Worm (Caenorhabditis elegans) whole organism, mixed stage, embryonic: ENCODE measurements around the gene nck-1.
A peak's percentile ranks its signal among the peaks of the same experiment; 100 is the strongest.

Source experiments
- M03D4.4 ChIP-seq: sonication (generic microtip); optimal IDR thresholded peaks from 2 replicates; lab custom pipeline; 2017; ENCODE audit warnings: mild to moderate bottlenecking, missing genetic modification characterization, missing compliant biosample characterization
- bed-3 ChIP-seq: fragments of 200-800 bp; sonication (Bioruptor generic); optimal IDR thresholded peaks from 3 replicates; lab custom pipeline; 2018; ENCODE audit warnings: mild to moderate bottlenecking, missing genetic modification characterization, moderate library complexity, missing compliant biosample characterization
- blmp-1 ChIP-seq: fragments of 150-350 bp; optimal IDR thresholded peaks from 2 replicates; lab custom pipeline; 2014; ENCODE audit warnings: missing biosample characterization, missing genetic modification characterization
- ceh-39 ChIP-seq: fragments of 150-350 bp; optimal IDR thresholded peaks from 2 replicates; lab custom pipeline; 2014; ENCODE audit warnings: missing biosample characterization, missing genetic modification characterization
- ceh-43 ChIP-seq: fragments of 200-800 bp; sonication (Bioruptor generic); optimal IDR thresholded peaks from 2 replicates; lab custom pipeline; 2018; ENCODE audit warnings: mild to moderate bottlenecking, missing genetic modification characterization, moderate library complexity, missing compliant biosample characterization
- ceh-83 ChIP-seq: fragments of 200-800 bp; sonication (Bioruptor generic); optimal IDR thresholded peaks from 2 replicates; lab custom pipeline; 2018; ENCODE audit warnings: mild to moderate bottlenecking, missing genetic modification characterization, missing compliant biosample characterization
- ces-1 ChIP-seq: fragments of 150-350 bp; optimal IDR thresholded peaks from 2 replicates; lab custom pipeline; 2014; ENCODE audit warnings: missing biosample characterization, missing genetic modification reagents, missing genetic modification characterization
- cnd-1 ChIP-seq: fragments of 200-800 bp; sonication (Bioruptor generic); optimal IDR thresholded peaks from 2 replicates; lab custom pipeline; 2018; ENCODE audit warnings: mild to moderate bottlenecking, missing genetic modification characterization, missing compliant biosample characterization
- drap-1 ChIP-seq: fragments of 200-800 bp; sonication (Bioruptor generic); optimal IDR thresholded peaks from 3 replicates; lab custom pipeline; 2018; ENCODE audit warnings: mild to moderate bottlenecking, missing genetic modification characterization, missing compliant biosample characterization
- elt-1 ChIP-seq: sonication (generic microtip); optimal IDR thresholded peaks from 2 replicates; lab custom pipeline; 2017; ENCODE audit warnings: missing genetic modification characterization, mild to moderate bottlenecking, missing compliant biosample characterization, antibody characterized with exemption, moderate library complexity, borderline replicate concordance; ENCODE audit not compliant: insufficient read depth
- elt-3 ChIP-seq: fragments of 150-350 bp; optimal IDR thresholded peaks from 2 replicates; lab custom pipeline; 2014; ENCODE audit warnings: missing biosample characterization, missing genetic modification characterization
- flh-1 ChIP-seq: fragments of 200-800 bp; sonication (Bioruptor generic); optimal IDR thresholded peaks from 2 replicates; lab custom pipeline; 2018; ENCODE audit warnings: mild to moderate bottlenecking, missing genetic modification characterization, moderate library complexity, missing compliant biosample characterization
- ham-2 ChIP-seq: fragments of 200-800 bp; sonication (Bioruptor generic); optimal IDR thresholded peaks from 2 replicates; lab custom pipeline; 2018; ENCODE audit warnings: mild to moderate bottlenecking, missing genetic modification characterization, missing compliant biosample characterization
- hlh-1 ChIP-seq: fragments of 150-350 bp; optimal IDR thresholded peaks from 2 replicates; lab custom pipeline; 2014; ENCODE audit warnings: missing biosample characterization, missing genetic modification reagents, missing genetic modification characterization
- lin-13 ChIP-seq: fragments of 150-350 bp; optimal IDR thresholded peaks from 2 replicates; lab custom pipeline; 2014; ENCODE audit warnings: missing biosample characterization, missing genetic modification characterization
- lin-32 ChIP-seq: fragments of 200-800 bp; sonication (Bioruptor generic); optimal IDR thresholded peaks from 2 replicates; lab custom pipeline; 2018; ENCODE audit warnings: mild to moderate bottlenecking, missing genetic modification characterization, missing compliant biosample characterization
- lsy-2 ChIP-seq: fragments of 150-350 bp; optimal IDR thresholded peaks from 2 replicates; lab custom pipeline; 2014; ENCODE audit warnings: missing biosample characterization, missing genetic modification characterization
- mab-5 ChIP-seq: fragments of 150-350 bp; optimal IDR thresholded peaks from 2 replicates; lab custom pipeline; 2014; ENCODE audit warnings: missing biosample characterization, missing genetic modification characterization
- mep-1 ChIP-seq: fragments of 150-350 bp; optimal IDR thresholded peaks from 2 replicates; lab custom pipeline; 2017; ENCODE audit warnings: missing biosample characterization, missing genetic modification reagents, missing genetic modification characterization, inconsistent platforms
- mls-2 ChIP-seq: sonication (generic microtip); optimal IDR thresholded peaks from 2 replicates; lab custom pipeline; 2016; ENCODE audit warnings: mild to moderate bottlenecking, missing genetic modification characterization, moderate library complexity, missing compliant biosample characterization
- nhr-12 ChIP-seq: fragments of 150-350 bp; optimal IDR thresholded peaks from 2 replicates; lab custom pipeline; 2014; ENCODE audit warnings: missing biosample characterization, missing genetic modification characterization
- nhr-2 ChIP-seq: fragments of 150-350 bp; optimal IDR thresholded peaks from 2 replicates; lab custom pipeline; 2014; ENCODE audit warnings: missing biosample characterization, missing genetic modification characterization
- nhr-237 ChIP-seq: fragments of 150-350 bp; optimal IDR thresholded peaks from 2 replicates; lab custom pipeline; 2014; ENCODE audit warnings: missing biosample characterization, missing genetic modification characterization
- nhr-28 ChIP-seq: fragments of 150-350 bp; optimal IDR thresholded peaks from 2 replicates; lab custom pipeline; 2014; ENCODE audit warnings: missing biosample characterization, missing genetic modification characterization
- nhr-76 ChIP-seq: sonication (generic microtip); optimal IDR thresholded peaks from 2 replicates; lab custom pipeline; 2017; ENCODE audit warnings: missing biosample characterization, missing genetic modification characterization
- pha-4 ChIP-seq: fragments of 150-350 bp; optimal IDR thresholded peaks from 2 replicates; lab custom pipeline; 2018; ENCODE audit warnings: missing biosample characterization, missing genetic modification reagents, missing genetic modification characterization
- sem-2 ChIP-seq: fragments of 200-800 bp; sonication (Bioruptor generic); optimal IDR thresholded peaks from 2 replicates; lab custom pipeline; 2018; ENCODE audit warnings: mild to moderate bottlenecking, missing genetic modification characterization, missing compliant biosample characterization
- snpc-4 ChIP-seq: fragments of 150-350 bp; optimal IDR thresholded peaks from 2 replicates; lab custom pipeline; 2014; ENCODE audit warnings: missing biosample characterization, missing genetic modification characterization
- sptf-1 ChIP-seq: sonication (generic microtip); optimal IDR thresholded peaks from 2 replicates; lab custom pipeline; 2017; ENCODE audit warnings: mild to moderate bottlenecking, missing genetic modification characterization, moderate library complexity, missing compliant biosample characterization
- tbx-8 ChIP-seq: fragments of 200-800 bp; sonication (Bioruptor generic); optimal IDR thresholded peaks from 2 replicates; lab custom pipeline; 2018; ENCODE audit warnings: mild to moderate bottlenecking, missing genetic modification characterization, moderate library complexity, missing compliant biosample characterization
- unc-120 ChIP-seq: sonication (generic microtip); optimal IDR thresholded peaks from 2 replicates; lab custom pipeline; 2017; ENCODE audit warnings: missing genetic modification characterization, missing compliant biosample characterization; ENCODE audit not compliant: poor library complexity, severe bottlenecking
- unc-39 ChIP-seq: fragments of 150-350 bp; optimal IDR thresholded peaks from 2 replicates; lab custom pipeline; 2014; ENCODE audit warnings: missing biosample characterization, missing genetic modification characterization
- unc-62 ChIP-seq: fragments of 150-350 bp; optimal IDR thresholded peaks from 2 replicates; lab custom pipeline; 2014; ENCODE audit warnings: missing biosample characterization, missing genetic modification reagents, missing genetic modification characterization
- zip-8 ChIP-seq: fragments of 150-350 bp; optimal IDR thresholded peaks from 2 replicates; lab custom pipeline; 2014; ENCODE audit warnings: missing biosample characterization, missing genetic modification characterization
- ztf-11 ChIP-seq: fragments of 150-350 bp; optimal IDR thresholded peaks from 2 replicates; lab custom pipeline; 2014; ENCODE audit warnings: missing biosample characterization, missing genetic modification characterization

Gene nck-1

ce11 chrX:4128684-4129083, 24.6 kb downstream of the nck-1 start:
- TF ChIP-seq lsy-2 (tag; lab: Kevin White, UChicago) (no peak), unc-120 (tag; lab: Kevin White, UChicago) (no peak), mls-2 (tag; lab: Kevin White, UChicago) (no peak), ces-1 (peak; percentile 86), unc-39 (tag; lab: Kevin White, UChicago) (no peak)

DNA sequence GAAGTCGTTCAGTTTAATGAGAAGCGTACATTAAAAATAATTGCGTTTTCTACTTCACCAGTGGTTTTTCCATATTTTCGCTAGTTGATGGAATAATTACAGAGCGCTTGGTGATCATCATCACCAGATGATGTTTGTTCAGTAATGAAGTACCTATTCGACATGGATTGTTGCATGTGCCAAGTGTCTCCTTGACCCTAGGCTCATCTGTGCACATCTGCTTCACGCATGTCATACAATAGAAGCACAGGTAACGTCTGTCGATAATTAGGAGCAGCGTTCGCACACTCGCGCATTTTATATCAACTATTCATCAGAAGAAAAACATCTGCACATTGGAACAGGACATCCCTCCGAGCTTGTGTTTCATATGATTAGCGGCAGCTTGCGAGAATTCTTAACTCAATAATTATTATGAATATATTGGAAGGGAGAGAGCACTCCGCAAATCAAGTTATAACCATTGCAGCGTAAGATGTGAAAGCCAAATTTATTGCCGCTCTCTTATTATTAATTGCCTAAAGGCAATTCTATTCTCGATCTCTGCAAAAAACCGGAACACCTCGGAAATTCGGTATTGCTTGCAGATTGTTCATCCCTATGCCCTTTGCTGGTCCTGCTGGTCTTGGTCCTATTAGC, 28.0 kb downstream of the nck-1 start:
- no peak for TF ChIP-seq elt-1 (tag; lab: Kevin White, UChicago)
- TF ChIP-seq cnd-1 (tag; lab: Kevin White, UChicago) = peak; percentile 60
- no peak for TF ChIP-seq ztf-11
- no peak for TF ChIP-seq unc-62 (GFP tag; lab: Kevin White, UChicago)
- TF ChIP-seq sptf-1 (tag; lab: Kevin White, UChicago) = no peak
- no peak for TF ChIP-seq nhr-28 (tag; lab: Kevin White, UChicago)
- TF ChIP-seq blmp-1 = no peak
- no peak for TF ChIP-seq lin-13 (tag; lab: Kevin White, UChicago)
- TF ChIP-seq ceh-83 (GFP tag; lab: Kevin White, UChicago) = no peak
- no peak for TF ChIP-seq flh-1 (GFP tag; lab: Kevin White, UChicago)
- TF ChIP-seq unc-120 (tag; lab: Kevin White, UChicago) = no peak
- TF ChIP-seq ceh-43 = no peak
- TF ChIP-seq mab-5 (tag; lab: Kevin White, UChicago) = no peak
- TF ChIP-seq lsy-2 (tag; lab: Kevin White, UChicago) = no peak
- TF ChIP-seq pha-4 (tag; lab: Kevin White, UChicago) = no peak
- peak; percentile 61 for TF ChIP-seq nhr-2
- TF ChIP-seq ces-1 = peak; percentile 99
- TF ChIP-seq nhr-76 = no peak
- TF ChIP-seq unc-39 (tag; lab: Kevin White, UChicago) = no peak
- TF ChIP-seq snpc-4 (tag; lab: Kevin White, UChicago) = no peak
- no peak for TF ChIP-seq zip-8
- no peak for TF ChIP-seq sem-2
- TF ChIP-seq ceh-39 (tag; lab: Kevin White, UChicago) = no peak
- no peak for TF ChIP-seq ham-2
- TF ChIP-seq nhr-12 (tag; lab: Kevin White, UChicago) = no peak
- no peak for TF ChIP-seq mls-2 (tag; lab: Kevin White, UChicago)
- no peak for TF ChIP-seq M03D4.4 (tag; lab: Kevin White, UChicago)
- no peak for TF ChIP-seq drap-1 (GFP tag; lab: Kevin White, UChicago)
- no peak for TF ChIP-seq bed-3 (GFP tag; lab: Kevin White, UChicago)
- no peak for TF ChIP-seq mep-1
- TF ChIP-seq nhr-237 = no peak
- TF ChIP-seq lin-32 (GFP tag; lab: Kevin White, UChicago) = peak; percentile 54
- no peak for TF ChIP-seq hlh-1 (tag; lab: Kevin White, UChicago)
- no peak for TF ChIP-seq elt-3 (tag; lab: Kevin White, UChicago)
- TF ChIP-seq, all 35 proteins: peak for 4

- no peak for TF ChIP-seq snpc-4 (tag; lab: Kevin White, UChicago)
- TF ChIP-seq lin-32 (GFP tag; lab: Kevin White, UChicago) = no peak
- peak; percentile 26 for TF ChIP-seq unc-62 (GFP tag; lab: Kevin White, UChicago)
- no peak for TF ChIP-seq elt-3 (tag; lab: Kevin White, UChicago)
- no peak for TF ChIP-seq nhr-28 (tag; lab: Kevin White, UChicago)
- no peak for TF ChIP-seq M03D4.4 (tag; lab: Kevin White, UChicago)
- no peak for TF ChIP-seq bed-3 (GFP tag; lab: Kevin White, UChicago)
- no peak for TF ChIP-seq unc-120 (tag; lab: Kevin White, UChicago)
- TF ChIP-seq nhr-237 = no peak
- TF ChIP-seq tbx-8 (GFP tag; lab: Kevin White, UChicago) = no peak
- TF ChIP-seq ces-1 = peak; percentile 83
- no peak for TF ChIP-seq mep-1
These were observed 29.9 kb downstream of the nck-1 start for ce11 chrX:4123368-4123767.
